Fruit fly (Drosophila melanogaster): ENCODE measurements around the gene trol.

The trol gene

dm6 chrX:2469843-2470442, 75.3 kb downstream of the trol start, which contains the start of gene boi (continued):
- TF ChIP-seq lmd (GFP tag; IDR thresholded peaks at IDR 0.05): no peak
- no peak for TF ChIP-seq CG18476 (GFP tag; optimal IDR thresholded peaks at IDR 0.05)
- TF ChIP-seq Chrac-16 (GFP tag; optimal IDR thresholded peaks at IDR 0.05): no peak
- no peak for TF ChIP-seq pita (GFP tag; optimal IDR thresholded peaks at IDR 0.05)
- TF ChIP-seq Lim3 (GFP tag; IDR thresholded peaks at IDR 0.05): no peak
- TF ChIP-seq pan (optimal IDR thresholded peaks at IDR 0.05): no peak
- peak in 1 of 2 experiments; percentile 25 for TF ChIP-seq pan (GFP tag; optimal IDR thresholded peaks at IDR 0.05 in 1 of 2, IDR thresholded peaks at IDR 0.05 in 1 of 2)
- no peak for TF ChIP-seq nmo (GFP tag; optimal IDR thresholded peaks at IDR 0.05)
- TF ChIP-seq ac (GFP tag; optimal IDR thresholded peaks at IDR 0.05): no peak
- TF ChIP-seq corto (GFP tag; optimal IDR thresholded peaks at IDR 0.05): no peak
- TF ChIP-seq Dad (GFP tag; optimal IDR thresholded peaks at IDR 0.05): no peak
- TF ChIP-seq Sry-β (GFP tag; optimal IDR thresholded peaks at IDR 0.05): no peak
- TF ChIP-seq phol (tag; optimal IDR thresholded peaks at IDR 0.05): no peak
- peak; percentile 85 for TF ChIP-seq Jarid2 (GFP tag; optimal IDR thresholded peaks at IDR 0.05)
- no peak for TF ChIP-seq H2.0 (GFP tag; IDR thresholded peaks at IDR 0.05)
- TF ChIP-seq Ssrp (tag; optimal IDR thresholded peaks at IDR 0.05): no peak
- no peak for TF ChIP-seq CG6689 (GFP tag; IDR thresholded peaks at IDR 0.05)
- no peak for TF ChIP-seq CG1602 (GFP tag; optimal IDR thresholded peaks at IDR 0.05)
- no peak for TF ChIP-seq klu (GFP tag; IDR thresholded peaks at IDR 0.05)
- no peak for TF ChIP-seq jumu (GFP tag; optimal IDR thresholded peaks at IDR 0.05)
- peak; percentile 72 for TF ChIP-seq Med (GFP tag)
- no peak for TF ChIP-seq vfl (GFP tag; optimal IDR thresholded peaks at IDR 0.05)
- no peak for TF ChIP-seq B-H1 (GFP tag; IDR thresholded peaks at IDR 0.05)
- TF ChIP-seq Optix (GFP tag; IDR thresholded peaks at IDR 0.05): no peak
- TF ChIP-seq gsb-n (tag; optimal IDR thresholded peaks at IDR 0.05): no peak
- TF ChIP-seq Hr39 (optimal IDR thresholded peaks at IDR 0.05): no peak
- no peak for TF ChIP-seq oc (tag; optimal IDR thresholded peaks at IDR 0.05)
- TF ChIP-seq Scr (GFP tag; IDR thresholded peaks at IDR 0.05; ENCODE audit: partially characterized antibody): 0 out of 2 replicates have a peak, but pooled peaks have one; percentile 27
- TF ChIP-seq crp (GFP tag; optimal IDR thresholded peaks at IDR 0.05): no peak
- no peak for TF ChIP-seq Ets65A (GFP tag)
- no peak for TF ChIP-seq disco-r (GFP tag; optimal IDR thresholded peaks at IDR 0.05)
- TF ChIP-seq CG8924 (tag; optimal IDR thresholded peaks at IDR 0.05): no peak
- no peak for TF ChIP-seq hth (optimal IDR thresholded peaks at IDR 0.05)
- TF ChIP-seq CG6813 (GFP tag; optimal IDR thresholded peaks at IDR 0.05): no peak
- no peak for TF ChIP-seq CG31388 (GFP tag; optimal IDR thresholded peaks at IDR 0.05)
- no peak for TF ChIP-seq Deaf1 (tag; optimal IDR thresholded peaks at IDR 0.05)
- no peak for TF ChIP-seq CG15479 (GFP tag; optimal IDR thresholded peaks at IDR 0.05)
- no peak for TF ChIP-seq CG4730 (GFP tag; IDR thresholded peaks at IDR 0.05)
- no peak for TF ChIP-seq CG14441 (GFP tag; IDR thresholded peaks at IDR 0.05)
- TF ChIP-seq Aef1 (GFP tag; IDR thresholded peaks at IDR 0.05): no peak
- no peak for TF ChIP-seq Antp (GFP tag; optimal IDR thresholded peaks at IDR 0.05)
- no peak for TF ChIP-seq Ptx1 (GFP tag; IDR thresholded peaks at IDR 0.05)
- no peak for TF ChIP-seq Atf-2 (GFP tag; optimal IDR thresholded peaks at IDR 0.05)
- TF ChIP-seq HLHmδ (GFP tag; optimal IDR thresholded peaks at IDR 0.05): peak; percentile 24
- TF ChIP-seq Lpt (GFP tag; optimal IDR thresholded peaks at IDR 0.05): no peak
- peak; percentile 99 for TF ChIP-seq CG3163 (GFP tag; optimal IDR thresholded peaks at IDR 0.05)
- TF ChIP-seq ci (GFP tag; IDR thresholded peaks at IDR 0.05): no peak; the same call in 2 of the 3 replicates
- TF ChIP-seq CrebB (tag; optimal IDR thresholded peaks at IDR 0.05): peak; percentile 4
- no peak for TF ChIP-seq dati (GFP tag; IDR thresholded peaks at IDR 0.05)
- TF ChIP-seq CG2199 (GFP tag; IDR thresholded peaks at IDR 0.05): 0 out of 3 replicates have a peak, but pooled peaks have one; percentile 22
- TF ChIP-seq Sry-δ (GFP tag; optimal IDR thresholded peaks at IDR 0.05): no peak
- 0 out of 2 replicates have a peak, but pooled peaks have one; percentile 30 for TF ChIP-seq unc-4 (GFP tag; IDR thresholded peaks at IDR 0.05; ENCODE audit: partially characterized antibody)
